Fruit fly (Drosophila melanogaster) whole organism, adult: ENCODE results near the gene emc.

Source experiments
- CG11617 ChIP-seq: fragments of 200-800 bp; sonication (Bioruptor generic); optimal IDR thresholded peaks from 2 replicates; lab custom pipeline; 2017; ENCODE audit warnings: mild to moderate bottlenecking, missing biosample characterization, missing genetic modification reagents, missing genetic modification characterization
- CG12768 ChIP-seq: fragments of 200-800 bp; sonication (Bioruptor generic); optimal IDR thresholded peaks from 2 replicates; lab custom pipeline; 2017; ENCODE audit warnings: missing biosample characterization, missing genetic modification characterization, mild to moderate bottlenecking, moderate library complexity, missing genetic modification reagents
- CG7045 ChIP-seq: fragments of 200-800 bp; sonication (Bioruptor generic); optimal IDR thresholded peaks from 2 replicates; lab custom pipeline; 2017; ENCODE audit warnings: missing biosample characterization, mild to moderate bottlenecking, missing genetic modification characterization
- CG7101 ChIP-seq: fragments of 200-800 bp; sonication (Bioruptor generic); optimal IDR thresholded peaks from 2 replicates; lab custom pipeline; 2018; ENCODE audit warnings: missing biosample characterization, mild to moderate bottlenecking, missing genetic modification characterization, moderate library complexity
- Crg-1 ChIP-seq: fragments of 200-800 bp; sonication (Bioruptor generic); optimal IDR thresholded peaks from 2 replicates; lab custom pipeline; 2016; ENCODE audit warnings: missing biosample characterization, missing genetic modification characterization
- bab1 ChIP-seq: fragments of 200-800 bp; sonication (Bioruptor generic); optimal IDR thresholded peaks from 3 replicates; lab custom pipeline; 2019; ENCODE audit warnings: missing biosample characterization, mild to moderate bottlenecking, missing genetic modification characterization, moderate library complexity
- cic ChIP-seq: fragments of 200-800 bp; sonication (Bioruptor generic); optimal IDR thresholded peaks from 2 replicates; lab custom pipeline; 2017; ENCODE audit warnings: missing biosample characterization, mild to moderate bottlenecking, missing genetic modification characterization, moderate library complexity
- kay ChIP-seq: fragments of 200-800 bp; sonication (Bioruptor generic); peaks from one replicate; lab custom pipeline; 2016; ENCODE audit warnings: missing biosample characterization, missing genetic modification characterization, borderline replicate concordance
- ovo ChIP-seq: fragments of 200-800 bp; sonication (Bioruptor generic); optimal IDR thresholded peaks from 2 replicates; lab custom pipeline; 2016; ENCODE audit warnings: missing biosample characterization, missing genetic modification characterization
- tj ChIP-seq: fragments of 200-800 bp; sonication (Bioruptor generic); optimal IDR thresholded peaks from 3 replicates; lab custom pipeline; 2017; ENCODE audit warnings: missing biosample characterization, mild to moderate bottlenecking, missing genetic modification characterization, moderate library complexity

DNA sequence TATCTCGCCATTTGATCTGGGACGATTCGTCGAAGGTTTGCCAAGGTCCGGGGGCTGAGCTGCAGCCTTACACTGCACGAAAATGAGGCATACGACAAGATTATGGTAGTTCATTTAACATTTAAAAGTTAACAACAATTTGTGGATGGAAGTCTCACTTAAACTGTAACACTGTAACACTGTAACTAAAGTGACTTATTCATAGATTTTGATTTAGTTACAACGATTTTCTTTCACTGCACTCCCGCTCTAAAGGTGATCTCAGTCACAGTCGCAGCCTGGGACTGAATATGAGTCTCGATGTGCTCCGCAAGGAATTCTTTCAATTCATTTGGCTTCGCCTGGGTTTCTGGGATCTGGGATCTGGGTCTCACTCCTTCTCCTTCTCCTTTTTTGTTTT lies 11.0 kb downstream of the emc start:
- TF ChIP-seq Crg-1 (no peak), CG7101 (tag; lab: Kevin White, UChicago) (no peak), tj (no peak), kay (no peak), cic (GFP tag; lab: Kevin White, UChicago) (no peak), CG11617 (no peak), CG7045 (GFP tag; lab: Kevin White, UChicago) (no peak), bab1 (GFP tag; lab: Kevin White, UChicago) (no peak), ovo (GFP tag; lab: Kevin White, UChicago) (no peak), CG12768 (no peak)
